Worm (Caenorhabditis elegans): Measurements from ENCODE around the gene snrp-40.1.

DNA sequence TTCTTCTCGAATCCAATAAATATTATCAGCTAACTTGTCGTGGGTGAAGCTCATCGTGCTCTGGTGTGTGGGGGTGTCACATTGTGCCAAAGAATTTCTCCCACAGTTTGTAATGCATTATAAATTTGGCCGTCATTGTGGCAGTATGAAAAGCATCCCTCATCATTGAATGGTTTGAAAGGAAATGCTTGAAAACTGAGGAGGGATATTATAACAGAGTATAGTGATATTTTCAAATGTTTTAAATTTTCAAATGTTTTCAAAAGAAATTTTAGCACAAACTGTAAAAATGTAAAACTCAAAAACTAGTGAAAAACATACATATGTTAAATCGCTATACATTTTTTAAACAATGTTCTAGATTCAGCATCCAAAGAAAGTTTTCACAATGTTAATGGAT, 30.6 kb downstream of the snrp-40.1 start, which contains the start of gene C03A3.3:
- TF ChIP-seq zag-1 (tag; optimal IDR thresholded peaks at IDR 0.05) (no peak), nhr-11 (tag; optimal IDR thresholded peaks at IDR 0.05) (no peak), lsy-2 (tag; optimal IDR thresholded peaks at IDR 0.05) (no peak), nhr-6 (tag; optimal IDR thresholded peaks at IDR 0.05) (no peak), snpc-4 (tag; optimal IDR thresholded peaks at IDR 0.05) (no peak), ztf-4 (tag; optimal IDR thresholded peaks at IDR 0.05) (no peak), nhr-10 (tag; optimal IDR thresholded peaks at IDR 0.05) (no peak), unc-39 (tag; optimal IDR thresholded peaks at IDR 0.05) (no peak), nhr-77 (tag; optimal IDR thresholded peaks at IDR 0.05) (no peak), nhr-25 (tag; optimal IDR thresholded peaks at IDR 0.05) (no peak), egl-27 (tag; optimal IDR thresholded peaks at IDR 0.05) (no peak), ztf-1 (GFP tag; conservative IDR thresholded peaks at IDR 0.05) (no peak)
